Worm (Caenorhabditis elegans) whole organism, L4/young adult: Measurements from ENCODE around the gene lsm-5.

ENCODE experiments used
- W03F9.2 ChIP-seq: fragments of 150-350 bp; optimal IDR thresholded peaks from 2 replicates; lab custom pipeline; 2014; ENCODE audit warnings: missing biosample characterization, missing genetic modification characterization
- dao-5 ChIP-seq: sonication (generic microtip); optimal IDR thresholded peaks from 2 replicates; lab custom pipeline; 2016; ENCODE audit warnings: missing genotype, missing genetic modification characterization, moderate library complexity, missing compliant biosample characterization
- him-1 ChIP-seq: sonication (generic microtip); optimal IDR thresholded peaks from 2 replicates; lab custom pipeline; 2016; ENCODE audit warnings: missing genotype, missing genetic modification reagents, missing genetic modification characterization, missing compliant biosample characterization

ce11 chrV:15612886-15613285 lies 42.7 kb downstream of the lsm-5 start, which contains the start of gene str-263:
- TF ChIP-seq him-1 (tag; lab: Kevin White, UChicago): no peak
- no peak for TF ChIP-seq W03F9.2
- TF ChIP-seq dao-5 (tag; lab: Kevin White, UChicago): no peak
